Worm (Caenorhabditis elegans) whole organism, late embryonic: ENCODE measurements around the gene mrpl-28.
A peak's percentile ranks its signal among the peaks of the same experiment; 100 is the strongest.

ENCODE experiments used
- ama-1 ChIP-seq: fragments of 150-350 bp; optimal IDR thresholded peaks from 2 replicates; lab custom pipeline; 2014
- ceh-6 ChIP-seq: fragments of 200-800 bp; sonication (Bioruptor generic); optimal IDR thresholded peaks from 2 replicates; lab custom pipeline; 2018; ENCODE audit warnings: mild to moderate bottlenecking, missing genetic modification characterization, missing compliant biosample characterization
- ceh-9 ChIP-seq: sonication (generic microtip); optimal IDR thresholded peaks from 2 replicates; lab custom pipeline; 2016; ENCODE audit warnings: mild to moderate bottlenecking, missing genetic modification characterization, inconsistent platforms, missing compliant biosample characterization
- elt-2 ChIP-seq: sonication (generic microtip); optimal IDR thresholded peaks from 2 replicates; lab custom pipeline; 2016; ENCODE audit warnings: missing genetic modification reagents, missing genetic modification characterization, missing compliant biosample characterization
- fax-1 ChIP-seq: sonication (generic microtip); optimal IDR thresholded peaks from 2 replicates; lab custom pipeline; 2016; ENCODE audit warnings: missing genotype, missing genetic modification characterization, missing compliant biosample characterization
- fkh-10 ChIP-seq: fragments of 150-350 bp; optimal IDR thresholded peaks from 2 replicates; lab custom pipeline; 2014; ENCODE audit warnings: missing biosample characterization, missing genetic modification reagents, missing genetic modification characterization
- fkh-6 ChIP-seq: sonication (generic microtip); optimal IDR thresholded peaks from 2 replicates; lab custom pipeline; 2016; ENCODE audit warnings: missing genetic modification characterization, missing compliant biosample characterization
- hlh-15 ChIP-seq: sonication (generic microtip); optimal IDR thresholded peaks from 2 replicates; lab custom pipeline; 2016; ENCODE audit warnings: missing genetic modification characterization, missing compliant biosample characterization
- nfya-1 ChIP-seq: sonication (generic microtip); optimal IDR thresholded peaks from 2 replicates; lab custom pipeline; 2017; ENCODE audit warnings: missing genetic modification characterization, mild to moderate bottlenecking, missing compliant biosample characterization, antibody characterized with exemption, moderate library complexity
- nhr-11 ChIP-seq: fragments of 150-350 bp; optimal IDR thresholded peaks from 2 replicates; lab custom pipeline; 2014; ENCODE audit warnings: missing biosample characterization, missing genetic modification characterization
- pqm-1 ChIP-seq: sonication (generic microtip); optimal IDR thresholded peaks from 2 replicates; lab custom pipeline; 2016; ENCODE audit warnings: missing genetic modification characterization, missing compliant biosample characterization

DNA sequence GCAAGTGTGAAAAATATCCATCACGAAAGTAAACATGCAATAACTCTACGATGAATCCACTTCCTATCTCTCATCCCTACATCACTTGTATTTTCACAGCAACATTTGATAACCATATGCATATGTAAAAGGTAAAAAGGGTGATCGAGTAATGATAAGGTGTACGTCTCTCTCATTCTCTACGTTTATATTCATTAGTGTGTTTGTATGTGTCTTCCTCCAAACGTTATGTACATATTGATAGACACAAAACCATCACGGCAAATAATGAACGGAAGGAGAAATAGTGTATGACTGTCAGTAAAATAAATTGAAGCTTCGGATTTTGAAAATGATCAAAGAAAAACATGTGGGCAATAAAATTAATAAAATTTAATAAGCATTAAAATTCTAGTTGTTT, 33.3 kb downstream of the mrpl-28 start:
- TF ChIP-seq fkh-10 (GFP tag; lab: Kevin White, UChicago) (no peak), nhr-11 (tag; lab: Kevin White, UChicago) (no peak), fkh-6 (tag; lab: Kevin White, UChicago) (no peak), ceh-6 (GFP tag; lab: Kevin White, UChicago) (no peak), fax-1 (no peak), nfya-1 (tag; lab: Kevin White, UChicago) (no peak), hlh-15 (tag; lab: Kevin White, UChicago) (no peak), ama-1 (lab: Kevin White, UChicago) (no peak), pqm-1 (tag; lab: Kevin White, UChicago) (no peak), elt-2 (tag; lab: Kevin White, UChicago) (peak; percentile 40), ceh-9 (tag; lab: Kevin White, UChicago) (no peak)
